Worm (Caenorhabditis elegans) whole organism, L1 larva: ENCODE results near the gene npp-15.

Source experiments
- C04F5.9 ChIP-seq: sonication (generic microtip); optimal IDR thresholded peaks from 2 replicates; lab custom pipeline; 2016; ENCODE audit warnings: missing genetic modification characterization, missing compliant biosample characterization
- C34B4.2 ChIP-seq: sonication (generic microtip); optimal IDR thresholded peaks from 2 replicates; lab custom pipeline; 2017; ENCODE audit warnings: mild to moderate bottlenecking, missing genetic modification characterization, missing compliant biosample characterization
- alr-1 ChIP-seq: fragments of 200-800 bp; sonication (Bioruptor generic); optimal IDR thresholded peaks from 2 replicates; lab custom pipeline; 2018; ENCODE audit warnings: borderline replicate concordance, mild to moderate bottlenecking, missing genetic modification characterization, missing compliant biosample characterization
- aly-2 ChIP-seq: fragments of 150-350 bp; optimal IDR thresholded peaks from 2 replicates; lab custom pipeline; 2014; ENCODE audit warnings: missing biosample characterization, missing genetic modification characterization
- blmp-1 ChIP-seq: fragments of 150-350 bp; optimal IDR thresholded peaks from 2 replicates; lab custom pipeline; 2014; ENCODE audit warnings: missing biosample characterization, missing genetic modification characterization
- ceh-63 ChIP-seq: fragments of 200-800 bp; sonication (Bioruptor generic); optimal IDR thresholded peaks from 2 replicates; lab custom pipeline; 2018; ENCODE audit warnings: mild to moderate bottlenecking, missing genetic modification characterization, missing compliant biosample characterization
- ceh-88 ChIP-seq: fragments of 200-800 bp; sonication (Bioruptor generic); IDR thresholded peaks from 2 replicates; pipeline ENCODE4 v1.3.6; 2022; ENCODE audit warnings: missing genetic modification characterization, missing compliant biosample characterization
- ceh-90 ChIP-seq: sonication (generic microtip); optimal IDR thresholded peaks from 2 replicates; lab custom pipeline; 2016; ENCODE audit warnings: missing genetic modification characterization, missing compliant biosample characterization
- dsc-1 ChIP-seq: sonication (generic microtip); optimal IDR thresholded peaks from 2 replicates; lab custom pipeline; 2016; ENCODE audit warnings: mild to moderate bottlenecking, missing genetic modification characterization, missing compliant biosample characterization
- efl-1 ChIP-seq, 4 experiments: fragments of 150-350 bp; optimal IDR thresholded peaks in 3 of 4; peaks in 1 of 4; 1 replicate in 1 of 4; 2 replicates in 3 of 4; lab custom pipeline; 2014; ENCODE audit warnings: missing biosample characterization in 2 of 4, missing genetic modification characterization in 2 of 4, missing genetic modification reagents in 2 of 4
- efl-3 ChIP-seq: fragments of 200-800 bp; sonication (Bioruptor generic); optimal IDR thresholded peaks from 2 replicates; lab custom pipeline; 2018; ENCODE audit warnings: mild to moderate bottlenecking, missing genetic modification characterization, missing compliant biosample characterization
- elt-3 ChIP-seq, 6 experiments: fragments of 150-350 bp in 1 of 6; sonication (generic microtip); optimal IDR thresholded peaks; 2 replicates each; lab custom pipeline; 2017 to 2018; ENCODE audit warnings: missing biosample characterization in 6 of 6, missing genetic modification characterization in 6 of 6, inconsistent platforms in 1 of 6
- fkh-4 ChIP-seq: sonication (generic microtip); optimal IDR thresholded peaks from 2 replicates; lab custom pipeline; 2016; ENCODE audit warnings: missing compliant biosample characterization, missing genetic modification characterization, borderline replicate concordance
- fkh-8 ChIP-seq: sonication (generic microtip); optimal IDR thresholded peaks from 2 replicates; lab custom pipeline; 2016; ENCODE audit warnings: mild to moderate bottlenecking, missing genetic modification characterization, missing compliant biosample characterization
- fos-1 ChIP-seq: fragments of 150-350 bp; optimal IDR thresholded peaks from 2 replicates; lab custom pipeline; 2014; ENCODE audit warnings: missing biosample characterization, missing genetic modification characterization
- grh-1 ChIP-seq: fragments of 200-800 bp; sonication (Bioruptor generic); IDR thresholded peaks from 2 replicates; pipeline ENCODE4 v1.3.6; 2022; ENCODE audit warnings: missing genetic modification reagents, missing genetic modification characterization, missing compliant biosample characterization
- hpl-2 ChIP-seq: fragments of 150-350 bp; optimal IDR thresholded peaks from 2 replicates; lab custom pipeline; 2014; ENCODE audit warnings: missing biosample characterization, missing genetic modification reagents, missing genetic modification characterization
- jun-1 ChIP-seq: fragments of 150-350 bp; optimal IDR thresholded peaks from 2 replicates; lab custom pipeline; 2014; ENCODE audit warnings: missing biosample characterization, missing genetic modification reagents, missing genetic modification characterization
- lin-14 ChIP-seq: fragments of 200-800 bp; sonication (Bioruptor generic); optimal IDR thresholded peaks from 2 replicates; lab custom pipeline; 2018; ENCODE audit warnings: mild to moderate bottlenecking, missing genetic modification characterization, moderate library complexity, missing compliant biosample characterization
- lin-39 ChIP-seq: fragments of 150-350 bp; optimal IDR thresholded peaks from 2 replicates; lab custom pipeline; 2014; ENCODE audit warnings: missing biosample characterization, missing genetic modification reagents, missing genetic modification characterization
- lir-3 ChIP-seq: sonication (generic microtip); optimal IDR thresholded peaks from 2 replicates; lab custom pipeline; 2016; ENCODE audit warnings: mild to moderate bottlenecking, missing genetic modification characterization, moderate library complexity, missing compliant biosample characterization; ENCODE audit not compliant: poor library complexity
- lsy-2 ChIP-seq, 2 experiments: fragments of 150-350 bp; optimal IDR thresholded peaks; 2 replicates each; lab custom pipeline; 2014; ENCODE audit warnings: missing biosample characterization in 2 of 2, missing genetic modification characterization in 2 of 2
- mab-9 ChIP-seq: fragments of 200-800 bp; sonication (Bioruptor generic); IDR thresholded peaks from 2 replicates; pipeline ENCODE4 v1.3.6; 2022; ENCODE audit warnings: missing genetic modification reagents, missing genetic modification characterization, missing compliant biosample characterization
- mdl-1 ChIP-seq, 2 experiments: fragments of 150-350 bp; optimal IDR thresholded peaks; 2 replicates each; lab custom pipeline; 2014 to 2017; ENCODE audit warnings: missing biosample characterization in 2 of 2, missing genetic modification characterization in 2 of 2, inconsistent platforms in 1 of 2
- mef-2 ChIP-seq: fragments of 150-350 bp; optimal IDR thresholded peaks from 2 replicates; lab custom pipeline; 2014; ENCODE audit warnings: missing biosample characterization, missing genetic modification characterization
- mep-1 ChIP-seq: fragments of 150-350 bp; optimal IDR thresholded peaks from 2 replicates; lab custom pipeline; 2014; ENCODE audit warnings: missing biosample characterization, missing genetic modification characterization
- nhr-11 ChIP-seq: fragments of 150-350 bp; optimal IDR thresholded peaks from 2 replicates; lab custom pipeline; 2014; ENCODE audit warnings: missing biosample characterization, missing genetic modification characterization
- nhr-12 ChIP-seq: sonication (generic microtip); optimal IDR thresholded peaks from 2 replicates; lab custom pipeline; 2017; ENCODE audit warnings: missing biosample characterization, missing genetic modification characterization
- nhr-237 ChIP-seq: fragments of 150-350 bp; optimal IDR thresholded peaks from 2 replicates; lab custom pipeline; 2014; ENCODE audit warnings: missing biosample characterization, missing genetic modification characterization
- nhr-71 ChIP-seq: sonication (generic microtip); optimal IDR thresholded peaks from 2 replicates; lab custom pipeline; 2016; ENCODE audit warnings: mild to moderate bottlenecking, missing genetic modification characterization, moderate library complexity, missing compliant biosample characterization
- nhr-76 ChIP-seq: sonication (generic microtip); optimal IDR thresholded peaks from 2 replicates; lab custom pipeline; 2017; ENCODE audit warnings: missing biosample characterization, missing genetic modification characterization
- nhr-84 ChIP-seq: sonication (generic microtip); optimal IDR thresholded peaks from 2 replicates; lab custom pipeline; 2017; ENCODE audit warnings: missing biosample characterization, missing genetic modification characterization
- nhr-85 ChIP-seq: sonication (generic microtip); peaks from one replicate; lab custom pipeline; 2016; ENCODE audit warnings: missing genetic modification characterization, inconsistent platforms, missing compliant biosample characterization
- pag-3 ChIP-seq: sonication (generic microtip); optimal IDR thresholded peaks from 2 replicates; lab custom pipeline; 2017; ENCODE audit warnings: missing genetic modification characterization, mild to moderate bottlenecking, missing compliant biosample characterization, antibody characterized with exemption, borderline replicate concordance; ENCODE audit not compliant: insufficient read depth
- pax-3 ChIP-seq: fragments of 200-800 bp; sonication (Bioruptor generic); optimal IDR thresholded peaks from 2 replicates; lab custom pipeline; 2018; ENCODE audit warnings: mild to moderate bottlenecking, missing genetic modification characterization, moderate library complexity, missing compliant biosample characterization
- rnt-1 ChIP-seq: sonication (generic microtip); optimal IDR thresholded peaks from 2 replicates; lab custom pipeline; 2016; ENCODE audit warnings: mild to moderate bottlenecking, missing genetic modification characterization, moderate library complexity, missing compliant biosample characterization
- skn-1 ChIP-seq: fragments of 150-350 bp; optimal IDR thresholded peaks from 2 replicates; lab custom pipeline; 2014; ENCODE audit warnings: missing biosample characterization, missing genetic modification characterization
- snu-23 ChIP-seq: sonication (generic microtip); optimal IDR thresholded peaks from 2 replicates; lab custom pipeline; 2016; ENCODE audit warnings: missing genetic modification characterization, missing compliant biosample characterization
- tbx-2 ChIP-seq: sonication (generic microtip); optimal IDR thresholded peaks from 2 replicates; lab custom pipeline; 2016; ENCODE audit warnings: missing genetic modification characterization, missing compliant biosample characterization
- tlp-1 ChIP-seq: fragments of 150-350 bp; optimal IDR thresholded peaks from 2 replicates; lab custom pipeline; 2014; ENCODE audit warnings: missing biosample characterization, missing genetic modification characterization
- unc-62 ChIP-seq: fragments of 150-350 bp; optimal IDR thresholded peaks from 2 replicates; lab custom pipeline; 2014; ENCODE audit warnings: missing biosample characterization, missing genetic modification reagents, missing genetic modification characterization
- unc-98 ChIP-seq: fragments of 200-800 bp; sonication (Bioruptor generic); IDR thresholded peaks from 2 replicates; pipeline ENCODE4 v1.3.6; 2022; ENCODE audit warnings: missing genetic modification characterization, missing compliant biosample characterization
- vab-15 ChIP-seq: sonication (generic microtip); optimal IDR thresholded peaks from 2 replicates; lab custom pipeline; 2017; ENCODE audit warnings: missing genotype, mild to moderate bottlenecking, missing genetic modification characterization, missing compliant biosample characterization
- zag-1 ChIP-seq: fragments of 150-350 bp; optimal IDR thresholded peaks from 2 replicates; lab custom pipeline; 2014; ENCODE audit warnings: missing biosample characterization, missing genetic modification characterization
- ztf-11 ChIP-seq, 2 experiments: sonication (generic microtip); optimal IDR thresholded peaks; 2 replicates each; lab custom pipeline; 2016 to 2017; ENCODE audit warnings: missing genetic modification characterization in 2 of 2, missing biosample characterization in 1 of 2, missing compliant biosample characterization in 1 of 2
- ztf-4 ChIP-seq: fragments of 150-350 bp; optimal IDR thresholded peaks from 2 replicates; lab custom pipeline; 2014; ENCODE audit warnings: missing biosample characterization, missing genetic modification characterization

The npp-15 gene

ce11 chrIII:7893224-7893623 is 35.6 kb upstream of the npp-15 start:
- TF ChIP-seq efl-1 (optimal IDR thresholded peaks at IDR 0.05; lab: Kevin White, UChicago) (no peak), efl-1 (GFP tag; optimal IDR thresholded peaks at IDR 0.05 in 1 of 2; lab: Kevin White, UChicago) (peak in 1 of 2 experiments; percentile 54), nhr-85 (no peak), rnt-1 (tag; lab: Kevin White, UChicago) (no peak), fkh-8 (peak; percentile 27), hpl-2 (GFP tag; lab: Kevin White, UChicago) (no peak), C34B4.2 (tag; lab: Kevin White, UChicago) (no peak)

DNA sequence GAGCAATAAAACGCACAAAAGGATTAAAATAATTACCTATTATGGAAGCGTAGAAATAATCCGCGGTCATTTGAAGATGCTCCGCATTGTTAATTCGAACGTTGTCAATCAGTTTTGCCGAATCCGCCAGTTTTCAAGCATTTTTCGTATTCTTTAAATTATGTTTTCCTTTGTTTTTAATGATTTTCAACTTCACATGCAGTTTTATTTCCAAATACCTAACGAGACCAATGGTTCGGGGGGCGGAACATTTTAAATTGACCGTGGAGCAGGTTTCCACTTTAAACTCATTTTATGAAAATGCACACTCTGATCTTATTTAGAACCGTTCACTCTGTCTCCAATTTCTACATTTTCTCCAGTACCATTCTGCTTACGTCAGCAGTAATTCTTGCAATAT is 34.1 kb upstream of the npp-15 start, which contains the start of gene ZK688.4:
TSS of gene ZK688.4 (plus strand) at position 301 of the 400 bp plus-strand sequence.
- TF ChIP-seq elt-3 (tag; optimal IDR thresholded peaks at IDR 0.05; lab: Kevin White, UChicago) (no peak), nhr-11 (tag; lab: Kevin White, UChicago) (no peak), mep-1 (tag; lab: Kevin White, UChicago) (no peak), tbx-2 (no peak), nhr-12 (no peak), mef-2 (tag; lab: Kevin White, UChicago) (no peak), C04F5.9 (no peak), nhr-84 (tag; lab: Kevin White, UChicago) (no peak), zag-1 (tag; lab: Kevin White, UChicago) (no peak), vab-15 (tag; lab: Kevin White, UChicago) (no peak), dsc-1 (no peak), tlp-1 (tag; lab: Kevin White, UChicago) (no peak), nhr-237 (no peak), lin-14 (GFP tag; lab: Kevin White, UChicago) (no peak), ceh-90 (no peak), fos-1 (tag; lab: Kevin White, UChicago) (no peak), C34B4.2 (tag; lab: Kevin White, UChicago) (no peak), snu-23 (GFP tag; lab: Kevin White, UChicago) (no peak)

ce11 chrIII:7896925-7897324 is 31.9 kb upstream of the npp-15 start, which contains the start of gene ZK688.10:
Gene ZK688.10 (minus strand): TSS chrIII:7897025.
- no peak for TF ChIP-seq lsy-2 (tag; optimal IDR thresholded peaks at IDR 0.05; lab: Kevin White, UChicago)

DNA sequence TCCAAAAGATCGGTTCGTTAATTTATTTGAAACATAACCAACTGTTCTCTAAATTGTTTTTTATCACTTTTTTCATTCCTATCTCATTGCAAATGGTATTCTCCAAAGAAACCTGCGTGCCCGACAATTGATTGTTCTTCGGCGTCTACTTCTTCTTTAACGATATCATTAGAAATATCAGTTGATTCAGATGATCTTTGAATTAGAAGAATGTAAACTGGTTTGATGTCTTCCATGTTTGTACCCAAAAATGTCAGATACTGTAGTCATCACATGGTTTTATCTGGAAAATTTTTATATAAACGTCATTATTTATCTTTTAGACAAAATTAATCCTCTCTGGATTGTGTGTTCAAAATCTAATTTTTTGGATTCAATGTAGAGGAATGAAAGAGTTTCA is 31.1 kb upstream of the npp-15 start:
- TF ChIP-seq hpl-2 (GFP tag; lab: Kevin White, UChicago) = no peak
- no peak for TF ChIP-seq fkh-4 (tag; lab: Kevin White, UChicago)
- TF ChIP-seq efl-3 = no peak
- no peak for TF ChIP-seq lir-3 (tag; lab: Kevin White, UChicago)
- peak; percentile 75 for TF ChIP-seq nhr-71
- no peak for TF ChIP-seq aly-2
- no peak for TF ChIP-seq vab-15 (tag; lab: Kevin White, UChicago)
- TF ChIP-seq nhr-11 (tag; lab: Kevin White, UChicago) = no peak
- no peak for TF ChIP-seq fkh-8
- no peak for TF ChIP-seq nhr-76
- TF ChIP-seq mep-1 (tag; lab: Kevin White, UChicago) = no peak
- peak; percentile 58 for TF ChIP-seq snu-23 (GFP tag; lab: Kevin White, UChicago)
- no peak for TF ChIP-seq C34B4.2 (tag; lab: Kevin White, UChicago)
- TF ChIP-seq alr-1 = no peak
- TF ChIP-seq ztf-4 = no peak
- TF ChIP-seq blmp-1 (tag; lab: Kevin White, UChicago) = peak; percentile 55
- TF ChIP-seq jun-1 = no peak
- TF ChIP-seq pag-3 (tag; lab: Kevin White, UChicago) = no peak
- TF ChIP-seq C04F5.9 = no peak
- no peak for TF ChIP-seq unc-62
- no peak for TF ChIP-seq ceh-90
- peak; percentile 95 for TF ChIP-seq nhr-85
- TF ChIP-seq ceh-63 = no peak
- no peak for TF ChIP-seq mab-9 (GFP tag; lab: Robert Waterston, UW)
- TF ChIP-seq ceh-88 = no peak
- no peak for TF ChIP-seq ztf-11 (tag; optimal IDR thresholded peaks at IDR 0.05; lab: Kevin White, UChicago)
- TF ChIP-seq skn-1 = no peak
- TF ChIP-seq lin-39 (tag; lab: Kevin White, UChicago) = no peak
- no peak for TF ChIP-seq fos-1 (tag; lab: Kevin White, UChicago)
- TF ChIP-seq lsy-2 (tag; optimal IDR thresholded peaks at IDR 0.05; lab: Kevin White, UChicago) = peak; percentile 25 to 88
- peak; percentile 83 for TF ChIP-seq grh-1 (GFP tag; lab: Robert Waterston, UW)
- TF ChIP-seq unc-98 (GFP tag; lab: Robert Waterston, UW) = no peak
- no peak for TF ChIP-seq pax-3 (tag; lab: Kevin White, UChicago)
- TF ChIP-seq mdl-1 (tag; optimal IDR thresholded peaks at IDR 0.05; lab: Kevin White, UChicago) = no peak
